Fruit fly (Drosophila melanogaster) Kc167 (cell line): ENCODE data around the gene aop.

ENCODE experiments used
- psq ChIP-seq: fragments of >200 bp; optimal IDR thresholded peaks from 2 replicates; lab custom pipeline; 2017; ENCODE audit warnings: missing external identifiers
- ttk ChIP-seq: sonication (Bioruptor generic); optimal IDR thresholded peaks from 2 replicates; lab custom pipeline; 2017; ENCODE audit warnings: missing external identifiers

DNA sequence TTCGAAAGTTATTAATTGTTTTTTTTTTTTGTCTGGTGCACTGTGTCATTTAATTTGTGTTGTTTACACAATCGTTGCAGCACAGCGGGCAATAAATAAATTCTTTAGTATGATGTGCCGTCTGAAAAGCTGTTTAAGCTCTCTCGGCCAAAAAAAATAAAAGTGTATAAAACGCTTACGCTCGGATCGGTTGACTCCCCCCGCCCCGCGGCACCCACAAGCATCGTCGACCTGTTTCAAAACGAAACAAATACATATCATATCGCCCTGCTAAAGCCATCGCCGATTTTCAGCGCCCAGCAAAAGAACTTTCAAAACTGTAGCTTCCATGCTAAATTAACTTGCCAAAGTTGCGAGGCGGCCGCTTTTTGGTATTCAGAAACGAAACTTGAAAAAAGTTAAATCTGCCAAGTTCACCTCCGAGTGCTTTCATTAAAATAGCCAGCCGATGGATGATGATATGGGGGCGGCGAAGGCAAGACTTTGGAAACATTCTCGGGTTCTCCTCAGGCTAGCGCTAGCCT is 15.8 kb upstream of the aop start:
- TF ChIP-seq psq (no peak), ttk (lab: Kevin White, UChicago) (no peak)
